Fruit fly (Drosophila melanogaster) whole organism, embryonic: ENCODE data around the gene sif.

ENCODE experiments used
- Ada2b ChIP-seq: fragments of 200-800 bp; sonication (Bioruptor generic); IDR thresholded peaks from 2 replicates; pipeline ENCODE4 v1.3.6; 2022; ENCODE audit warnings: missing biosample characterization, missing genetic modification characterization
- Adf1 ChIP-seq: fragments of 200-800 bp; sonication (Bioruptor generic); IDR thresholded peaks from 2 replicates; pipeline ENCODE4 v1.3.6; 2022; ENCODE audit warnings: missing biosample characterization, missing genetic modification characterization
- Atf6 ChIP-seq: fragments of 200-800 bp; sonication (Bioruptor generic); IDR thresholded peaks from 2 replicates; pipeline ENCODE4 v1.3.6; 2022; ENCODE audit warnings: missing biosample characterization, missing genetic modification characterization
- Awh ChIP-seq: fragments of 200-800 bp; sonication (Bioruptor generic); IDR thresholded peaks from 2 replicates; pipeline ENCODE4, ENCODE4 v1.3.6; 2022; ENCODE audit warnings: missing biosample characterization, missing genetic modification characterization
- Bdp1 ChIP-seq: fragments of 200-800 bp; sonication (Bioruptor generic); optimal IDR thresholded peaks from 3 replicates; lab custom pipeline; 2016; ENCODE audit warnings: missing biosample characterization, missing genetic modification characterization
- BtbVII ChIP-seq: fragments of 200-800 bp; sonication (Bioruptor generic); optimal IDR thresholded peaks from 3 replicates; lab custom pipeline; 2017; ENCODE audit warnings: missing biosample characterization, mild to moderate bottlenecking, missing genetic modification characterization
- CG10979 ChIP-seq: fragments of 200-800 bp; sonication (Bioruptor generic); optimal IDR thresholded peaks from 2 replicates; lab custom pipeline; 2018; ENCODE audit warnings: missing biosample characterization, mild to moderate bottlenecking, missing genetic modification characterization, moderate library complexity
- CG11504 ChIP-seq: fragments of 200-800 bp; sonication (Bioruptor generic); optimal IDR thresholded peaks from 3 replicates; lab custom pipeline; 2019; ENCODE audit warnings: missing biosample characterization, mild to moderate bottlenecking, missing genetic modification characterization, moderate library complexity
- CG14860 ChIP-seq: fragments of 200-800 bp; sonication (Bioruptor generic); IDR thresholded peaks from 3 replicates; pipeline ENCODE4 v1.3.6; 2022; ENCODE audit warnings: missing biosample characterization, missing genetic modification characterization; ENCODE audit not compliant: partially characterized antibody
- CG16779 ChIP-seq: fragments of 200-800 bp; sonication (Bioruptor generic); IDR thresholded peaks from 2 replicates; pipeline ENCODE4 v1.3.6; 2022; ENCODE audit warnings: missing biosample characterization, missing genetic modification characterization
- CG32532 ChIP-seq: fragments of 200-800 bp; sonication (Bioruptor generic); IDR thresholded peaks from 2 replicates; pipeline ENCODE4 v1.3.6; 2022; ENCODE audit warnings: missing biosample characterization, missing genetic modification characterization
- CG6254 ChIP-seq: fragments of 200-800 bp; sonication (Bioruptor generic); optimal IDR thresholded peaks from 3 replicates; lab custom pipeline; 2017; ENCODE audit warnings: mild to moderate bottlenecking, missing biosample characterization, missing genetic modification reagents, missing genetic modification characterization
- CG6765 ChIP-seq: fragments of 200-800 bp; sonication (Bioruptor generic); optimal IDR thresholded peaks from 3 replicates; lab custom pipeline; 2017; ENCODE audit warnings: missing biosample characterization, mild to moderate bottlenecking, missing genetic modification characterization
- CG7839 ChIP-seq: fragments of 200-800 bp; sonication (Bioruptor generic); optimal IDR thresholded peaks from 3 replicates; lab custom pipeline; 2018; ENCODE audit warnings: missing biosample characterization, mild to moderate bottlenecking, missing genetic modification characterization, moderate library complexity
- CG8359 ChIP-seq: fragments of 200-800 bp; sonication (Bioruptor generic); optimal IDR thresholded peaks from 2 replicates; lab custom pipeline; 2017; ENCODE audit warnings: missing biosample characterization, mild to moderate bottlenecking, missing genetic modification characterization, borderline replicate concordance
- CHES-1-like ChIP-seq: fragments of 200-800 bp; sonication (Bioruptor generic); optimal IDR thresholded peaks from 2 replicates; lab custom pipeline; 2016; ENCODE audit warnings: missing biosample characterization, missing genetic modification characterization
- Dll ChIP-seq: fragments of 200-800 bp; sonication (Bioruptor generic); IDR thresholded peaks from 4 replicates; pipeline ENCODE4 v1.3.6; 2022; ENCODE audit warnings: missing biosample characterization, missing genetic modification characterization; ENCODE audit not compliant: partially characterized antibody
- ERR ChIP-seq: fragments of 200-800 bp; sonication (Bioruptor generic); optimal IDR thresholded peaks from 2 replicates; lab custom pipeline; 2016; ENCODE audit warnings: missing biosample characterization, missing genetic modification characterization
- Ets65A ChIP-seq: fragments of 200-800 bp; sonication (Bioruptor generic); peaks from one replicate; lab custom pipeline; 2016; ENCODE audit warnings: missing biosample characterization, missing genetic modification characterization
- Gug ChIP-seq: fragments of 200-800 bp; sonication (Bioruptor generic); IDR thresholded peaks from 4 replicates; pipeline ENCODE4 v1.3.6; 2022; ENCODE audit warnings: missing biosample characterization, missing genetic modification characterization
- H2.0 ChIP-seq: fragments of 200-800 bp; sonication (Bioruptor generic); IDR thresholded peaks from 2 replicates; pipeline ENCODE4 v1.3.6; 2022; ENCODE audit warnings: missing biosample characterization, missing genetic modification characterization
- Hr3 ChIP-seq: fragments of 200-800 bp; sonication (Bioruptor generic); optimal IDR thresholded peaks from 3 replicates; lab custom pipeline; 2016; ENCODE audit warnings: missing biosample characterization, missing genetic modification characterization
- Lim3 ChIP-seq: fragments of 200-800 bp; sonication (Bioruptor generic); IDR thresholded peaks from 2 replicates; pipeline ENCODE4 v1.3.6; 2022; ENCODE audit warnings: missing biosample characterization, missing genetic modification characterization
- MTF-1 ChIP-seq: fragments of 200-800 bp; sonication (Bioruptor generic); optimal IDR thresholded peaks from 2 replicates; lab custom pipeline; 2018; ENCODE audit warnings: missing biosample characterization, mild to moderate bottlenecking, missing genetic modification characterization, borderline replicate concordance
- Mes4 ChIP-seq: fragments of 200-800 bp; sonication (Bioruptor generic); optimal IDR thresholded peaks from 2 replicates; lab custom pipeline; 2016; ENCODE audit warnings: missing biosample characterization, missing genetic modification characterization
- Nf-YB ChIP-seq: fragments of 200-800 bp; sonication (Bioruptor generic); optimal IDR thresholded peaks from 3 replicates; lab custom pipeline; 2019; ENCODE audit warnings: missing biosample characterization, mild to moderate bottlenecking, missing genetic modification characterization, moderate library complexity
- Oaz ChIP-seq: fragments of 200-800 bp; sonication (Bioruptor generic); IDR thresholded peaks from 2 replicates; pipeline ENCODE4 v1.3.6; 2022; ENCODE audit warnings: missing biosample characterization, missing genetic modification characterization
- aop ChIP-seq: fragments of 200-800 bp; sonication (Bioruptor generic); IDR thresholded peaks from 2 replicates; pipeline ENCODE4 v1.3.6; 2022; ENCODE audit warnings: missing biosample characterization, missing genetic modification characterization
- ap ChIP-seq: fragments of 200-800 bp; sonication (Bioruptor generic); IDR thresholded peaks from 2 replicates; pipeline ENCODE4 v1.3.6; 2022; ENCODE audit warnings: missing biosample characterization, missing genetic modification characterization
- cwo ChIP-seq: fragments of 200-800 bp; sonication (Bioruptor generic); optimal IDR thresholded peaks from 3 replicates; lab custom pipeline; 2017; ENCODE audit warnings: missing biosample characterization, missing genetic modification characterization, mild to moderate bottlenecking, moderate library complexity, missing genetic modification reagents
- dmrt99B ChIP-seq: fragments of 200-800 bp; sonication (Bioruptor generic); optimal IDR thresholded peaks from 2 replicates; lab custom pipeline; 2018; ENCODE audit warnings: missing biosample characterization, mild to moderate bottlenecking, missing genetic modification characterization, moderate library complexity
- ems ChIP-seq: fragments of 200-800 bp; sonication (Bioruptor generic); optimal IDR thresholded peaks from 3 replicates; lab custom pipeline; 2016; ENCODE audit warnings: missing biosample characterization, missing genetic modification characterization
- ham ChIP-seq: fragments of 200-800 bp; sonication (Bioruptor generic); IDR thresholded peaks from 2 replicates; pipeline ENCODE4 v1.3.6; 2022; ENCODE audit warnings: missing biosample characterization, missing genetic modification characterization
- kay ChIP-seq: fragments of 200-800 bp; sonication (Bioruptor generic); optimal IDR thresholded peaks from 2 replicates; lab custom pipeline; 2016; ENCODE audit warnings: missing biosample characterization, missing genetic modification characterization
- nerfin-1 ChIP-seq: fragments of 200-800 bp; sonication (Bioruptor generic); optimal IDR thresholded peaks from 3 replicates; lab custom pipeline; 2019; ENCODE audit warnings: missing biosample characterization, mild to moderate bottlenecking, missing genetic modification characterization, moderate library complexity
- nerfin-2 ChIP-seq: fragments of 200-800 bp; sonication (Bioruptor generic); IDR thresholded peaks from 2 replicates; pipeline ENCODE4 v1.3.6; 2022; ENCODE audit warnings: missing biosample characterization, missing genetic modification characterization; ENCODE audit not compliant: partially characterized antibody
- pan ChIP-seq, 4 experiments: fragments of >200 bp in 3 of 4; fragments of 200-800 bp in 1 of 4; sonication (Bioruptor generic) in 1 of 4; optimal IDR thresholded peaks in 3 of 4; IDR thresholded peaks in 1 of 4; 2 replicates each; pipeline versions ENCODE4 v1.3.6 to Lab custom; 2017 to 2022; ENCODE audit warnings: missing biosample characterization in 2 of 4, missing genetic modification characterization in 2 of 4, mixed read lengths in 1 of 4
- ro ChIP-seq: fragments of 200-800 bp; sonication (Bioruptor generic); IDR thresholded peaks from 2 replicates; pipeline ENCODE4 v1.3.6; 2022; ENCODE audit warnings: missing biosample characterization, missing genetic modification characterization
- sc ChIP-seq, 3 experiments: fragments of >200 bp in 2 of 3; fragments of 200-800 bp in 1 of 3; sonication (Bioruptor generic) in 1 of 3; optimal IDR thresholded peaks; 2 replicates in 2 of 3; 3 replicates in 1 of 3; lab custom pipeline; 2017; ENCODE audit warnings: mild to moderate bottlenecking in 1 of 3, missing biosample characterization in 1 of 3, missing genetic modification characterization in 1 of 3, missing genetic modification reagents in 1 of 3
- sens ChIP-seq: fragments of 200-800 bp; sonication (Bioruptor generic); peaks from one replicate; lab custom pipeline; 2016; ENCODE audit warnings: missing biosample characterization, missing genetic modification characterization
- ssp ChIP-seq: fragments of 200-800 bp; sonication (Bioruptor generic); IDR thresholded peaks from 2 replicates; pipeline ENCODE4 v1.3.6; 2022; ENCODE audit warnings: missing biosample characterization, missing genetic modification characterization
- sug ChIP-seq: fragments of 200-800 bp; optimal IDR thresholded peaks from 2 replicates; lab custom pipeline; 2019; ENCODE audit warnings: missing biosample characterization, mild to moderate bottlenecking, missing genetic modification characterization, moderate library complexity
- toy ChIP-seq: fragments of 200-800 bp; sonication (Bioruptor generic); IDR thresholded peaks from 2 replicates; pipeline ENCODE4 v1.3.6; 2022; ENCODE audit warnings: missing biosample characterization, missing genetic modification characterization
- unc-4 ChIP-seq: fragments of 200-800 bp; sonication (Bioruptor generic); IDR thresholded peaks from 2 replicates; pipeline ENCODE4 v1.3.6; 2022; ENCODE audit warnings: missing biosample characterization, missing genetic modification characterization; ENCODE audit not compliant: partially characterized antibody
- unpg ChIP-seq: fragments of 200-800 bp; sonication (Bioruptor generic); optimal IDR thresholded peaks from 3 replicates; lab custom pipeline; 2018; ENCODE audit warnings: missing biosample characterization, mild to moderate bottlenecking, missing genetic modification characterization, moderate library complexity
- vnd ChIP-seq: fragments of 200-800 bp; sonication (Bioruptor generic); IDR thresholded peaks from 3 replicates; pipeline ENCODE4 v1.3.6; 2022; ENCODE audit warnings: missing biosample characterization, missing genetic modification characterization; ENCODE audit not compliant: partially characterized antibody
- wor ChIP-seq: fragments of 200-800 bp; sonication (Bioruptor generic); IDR thresholded peaks from 2 replicates; pipeline ENCODE4 v1.3.6; 2022; ENCODE audit warnings: missing biosample characterization, missing genetic modification characterization
- zf30C ChIP-seq: fragments of 200-800 bp; sonication (Bioruptor generic); optimal IDR thresholded peaks from 3 replicates; lab custom pipeline; 2018; ENCODE audit warnings: missing biosample characterization, mild to moderate bottlenecking, missing genetic modification characterization

Gene sif

DNA sequence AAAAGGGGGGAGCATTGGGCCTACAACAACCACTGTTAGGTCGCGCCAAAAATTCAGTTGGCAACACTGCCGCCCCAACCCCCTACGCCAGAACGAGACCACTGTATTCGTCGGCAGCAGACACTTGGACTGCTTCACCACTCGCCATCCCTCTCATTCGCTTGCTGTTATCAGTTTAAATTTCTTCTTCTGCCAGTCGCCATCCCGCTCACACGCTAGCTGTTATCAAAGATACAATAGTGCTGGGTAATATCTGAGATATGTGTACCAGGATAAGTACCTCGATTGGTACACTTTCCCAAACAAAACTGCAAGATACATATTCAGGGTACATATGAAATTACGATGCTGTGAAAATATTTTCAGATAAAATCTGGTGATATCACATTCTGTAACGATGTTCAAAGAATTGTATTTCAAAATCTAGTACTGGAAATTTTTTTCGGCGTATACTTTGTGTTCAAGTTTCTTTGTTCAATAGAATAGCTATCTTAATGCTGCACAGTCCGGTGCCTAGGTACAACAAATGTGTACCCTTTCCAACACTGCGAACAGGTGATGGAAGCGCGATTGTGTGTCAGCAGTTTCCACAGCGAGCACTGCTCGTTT, 113.2 kb downstream of the sif start (continued):
- no peak for TF ChIP-seq ro (GFP tag; lab: Robert Waterston, UW)
- peak; percentile 72 for TF ChIP-seq Bdp1 (GFP tag; lab: Kevin White, UChicago)
- peak; percentile 46; the same call in 1 of the 2 replicates for TF ChIP-seq nerfin-2 (GFP tag; lab: Robert Waterston, UW)
- TF ChIP-seq BtbVII (GFP tag; lab: Kevin White, UChicago) = peak; percentile 85
- TF ChIP-seq ham (GFP tag; lab: Robert Waterston, UW) = no peak
- TF ChIP-seq Oaz (GFP tag; lab: Robert Waterston, UW) = peak; percentile 27; the same call in 1 of the 2 replicates
- TF ChIP-seq dmrt99B (tag; lab: Kevin White, UChicago) = no peak
- TF ChIP-seq CG11504 = no peak
- peak; percentile 87 for TF ChIP-seq unpg (GFP tag; lab: Kevin White, UChicago)
- TF ChIP-seq Lim3 = no peak
- TF ChIP-seq ERR = peak; percentile 88
- TF ChIP-seq CG32532 = peak; percentile 75
- TF ChIP-seq zf30C (GFP tag; lab: Kevin White, UChicago) = peak; percentile 58
- peak; percentile 77 for TF ChIP-seq Adf1 (GFP tag; lab: Robert Waterston, UW)
- no peak for TF ChIP-seq pan (optimal IDR thresholded peaks at IDR 0.05; lab: Kevin White, UChicago)
- TF ChIP-seq pan (GFP tag; optimal IDR thresholded peaks at IDR 0.05 in 1 of 2, IDR thresholded peaks at IDR 0.05 in 1 of 2) = no peak
- TF ChIP-seq CG6765 (GFP tag; lab: Kevin White, UChicago) = peak; percentile 84
- TF ChIP-seq CHES-1-like (GFP tag; lab: Kevin White, UChicago) = peak; percentile 88
- TF ChIP-seq wor (GFP tag; lab: Robert Waterston, UW) = peak; percentile 50
- TF ChIP-seq sug (tag; lab: Kevin White, UChicago) = peak; percentile 87
- TF ChIP-seq CG7839 (tag; lab: Kevin White, UChicago) = peak; percentile 84
- peak; percentile 62; the same call in 3 of the 4 replicates for TF ChIP-seq Gug (GFP tag; lab: Robert Waterston, UW)
- no peak for TF ChIP-seq vnd (GFP tag; lab: Robert Waterston, UW)
- peak; percentile 76 for TF ChIP-seq ems
- TF ChIP-seq Dll (GFP tag; lab: Robert Waterston, UW) = no peak
- TF ChIP-seq sens = peak; percentile 98
- no peak for TF ChIP-seq toy (GFP tag; lab: Robert Waterston, UW)
- peak; percentile 76 for TF ChIP-seq Nf-YB (GFP tag; lab: Kevin White, UChicago)
- TF ChIP-seq unc-4 = peak; percentile 17; the same call in 1 of the 2 replicates
- TF ChIP-seq Hr3 = peak; percentile 85
- no peak for TF ChIP-seq CG14860
- TF ChIP-seq sc (optimal IDR thresholded peaks at IDR 0.05; lab: Kevin White, UChicago) = no peak
- peak; percentile 80 for TF ChIP-seq sc (GFP tag; optimal IDR thresholded peaks at IDR 0.05; lab: Kevin White, UChicago)
- peak; percentile 76 for TF ChIP-seq cwo (GFP tag; lab: Kevin White, UChicago)
- peak; percentile 34; the same call in 1 of the 2 replicates for TF ChIP-seq ssp (GFP tag; lab: Robert Waterston, UW)
- TF ChIP-seq MTF-1 (GFP tag; lab: Kevin White, UChicago) = no peak
- TF ChIP-seq nerfin-1 (tag; lab: Kevin White, UChicago) = peak; percentile 85
- TF ChIP-seq kay (GFP tag; lab: Kevin White, UChicago) = peak; percentile 68
- 0 out of 2 replicates have a peak, but pooled peaks have one; percentile 7 for TF ChIP-seq CG16779 (GFP tag; lab: Robert Waterston, UW)
- TF ChIP-seq Awh (GFP tag; lab: Robert Waterston, UW) = 0 out of 2 replicates have a peak, but pooled peaks have one; percentile 33
- TF ChIP-seq Atf6 (GFP tag; lab: Robert Waterston, UW) = peak; percentile 82
- TF ChIP-seq ap (GFP tag; lab: Robert Waterston, UW) = peak; percentile 48; the same call in 1 of the 2 replicates
- TF ChIP-seq CG6254 (GFP tag; lab: Kevin White, UChicago) = no peak
- TF ChIP-seq H2.0 = peak; percentile 57; the same call in 1 of the 2 replicates
- peak; percentile 73 for TF ChIP-seq Ada2b (GFP tag; lab: Robert Waterston, UW)
- TF ChIP-seq Ets65A (GFP tag; lab: Kevin White, UChicago) = peak; percentile 96
- TF ChIP-seq aop (GFP tag; lab: Robert Waterston, UW) = no peak
- TF ChIP-seq CG8359 (GFP tag; lab: Kevin White, UChicago) = peak; percentile 46
- TF ChIP-seq CG10979 (tag; lab: Kevin White, UChicago) = peak; percentile 80
- peak; percentile 75 for TF ChIP-seq Mes4 (GFP tag; lab: Kevin White, UChicago)
